Worm (Caenorhabditis elegans) whole organism, L4 larva: Measurements from ENCODE around the gene crh-2.

Experiments used
- mep-1 ChIP-seq: fragments of 150-350 bp; sonication (generic microtip); optimal IDR thresholded peaks from 3 replicates; lab custom pipeline; 2014; ENCODE audit warnings: missing biosample characterization, missing genetic modification characterization
- nhr-76 ChIP-seq: fragments of 150-350 bp; optimal IDR thresholded peaks from 2 replicates; lab custom pipeline; 2014; ENCODE audit warnings: missing biosample characterization, missing genetic modification characterization
- ztf-11 ChIP-seq: fragments of 150-350 bp; optimal IDR thresholded peaks from 2 replicates; lab custom pipeline; 2014; ENCODE audit warnings: missing biosample characterization, missing genetic modification characterization

DNA sequence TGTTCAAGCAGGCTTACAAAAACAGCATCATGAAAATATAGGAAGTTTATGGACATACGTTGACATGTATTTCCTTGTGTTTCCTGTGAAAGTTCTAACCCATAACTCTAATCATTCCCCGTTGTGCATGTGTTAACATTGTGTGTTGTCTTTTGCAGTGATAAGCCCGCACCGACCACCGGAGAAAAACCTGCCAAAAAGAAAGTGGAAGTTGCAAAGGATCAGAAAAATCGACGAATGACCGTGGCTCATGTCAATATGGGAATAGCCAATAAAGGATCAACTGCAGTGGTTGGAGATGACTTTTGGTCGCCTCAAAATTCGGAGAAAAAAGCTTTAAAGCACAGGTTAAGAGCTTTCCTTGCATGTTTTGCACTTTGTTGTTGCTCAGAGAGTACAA, 17.9 kb upstream of the crh-2 start:
- TF ChIP-seq ztf-11 (tag; lab: Kevin White, UChicago) = no peak
- no peak for TF ChIP-seq mep-1 (tag; lab: Kevin White, UChicago)
- no peak for TF ChIP-seq nhr-76 (tag; lab: Kevin White, UChicago)
